Worm (Caenorhabditis elegans): Measurements from ENCODE around the gene E04F6.9.

The E04F6.9 gene

DNA sequence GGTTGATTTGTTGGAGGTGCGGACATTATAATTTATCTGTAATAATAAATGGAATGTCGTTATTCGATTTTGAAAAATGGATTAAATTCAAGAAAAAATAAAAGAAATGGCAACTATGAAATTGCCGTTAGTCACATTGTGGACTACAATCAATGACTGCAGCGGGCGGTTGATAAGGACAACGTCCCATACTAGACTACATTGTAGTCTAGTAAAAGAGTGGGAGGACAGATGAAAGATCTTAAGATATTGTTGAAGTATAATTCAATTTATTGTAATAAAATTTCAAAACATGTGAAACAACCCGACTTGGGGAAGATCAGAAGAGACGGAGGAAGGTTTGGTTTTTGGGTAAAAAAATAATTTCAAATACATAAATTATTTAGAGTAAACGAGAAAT lies 40.0 kb upstream of the E04F6.9 start, which contains the start of the genes prx-13 and ada-2:
Gene prx-13, minus strand, starts transcription at position 38 of the 400 bp plus-strand sequence.
Gene ada-2, plus strand, starts transcription at position 282 of the 400 bp plus-strand sequence.
- TF ChIP-seq egl-13 (tag; optimal IDR thresholded peaks at IDR 0.05) (no peak), ces-1 (GFP tag; optimal IDR thresholded peaks at IDR 0.05) (no peak), ets-5 (GFP tag; IDR thresholded peaks at IDR 0.05) (no peak), fkh-8 (tag; optimal IDR thresholded peaks at IDR 0.05) (no peak), dpl-1 (GFP tag; optimal IDR thresholded peaks at IDR 0.05) (no peak), efl-1 (optimal IDR thresholded peaks at IDR 0.05) (no peak), efl-1 (GFP tag; optimal IDR thresholded peaks at IDR 0.05 in 1 of 2) (peak in 1 of 2 experiments; percentile 78), vab-15 (tag; optimal IDR thresholded peaks at IDR 0.05) (no peak), hlh-17 (GFP tag; optimal IDR thresholded peaks at IDR 0.05; ENCODE audit: borderline replicate concordance) (no peak), nhr-11 (tag; optimal IDR thresholded peaks at IDR 0.05) (no peak), isw-1 (GFP tag; IDR thresholded peaks at IDR 0.05) (no peak), unc-98 (GFP tag; IDR thresholded peaks at IDR 0.05) (no peak), lin-14 (GFP tag; optimal IDR thresholded peaks at IDR 0.05) (no peak), nhr-20 (tag; optimal IDR thresholded peaks at IDR 0.05) (peak; percentile 85), blmp-1 (tag; optimal IDR thresholded peaks at IDR 0.05) (no peak), nhr-47 (tag; optimal IDR thresholded peaks at IDR 0.05) (no peak), mep-1 (tag; optimal IDR thresholded peaks at IDR 0.05) (no peak), tbx-2 (tag; optimal IDR thresholded peaks at IDR 0.05) (no peak), nhr-85 (tag) (no peak), mef-2 (tag; optimal IDR thresholded peaks at IDR 0.05) (no peak), lin-39 (tag; optimal IDR thresholded peaks at IDR 0.05) (no peak), fos-1 (tag; optimal IDR thresholded peaks at IDR 0.05) (no peak), hpl-2 (GFP tag; optimal IDR thresholded peaks at IDR 0.05) (no peak), alr-1 (tag; optimal IDR thresholded peaks at IDR 0.05; ENCODE audit: borderline replicate concordance) (no peak), elt-3 (tag; optimal IDR thresholded peaks at IDR 0.05) (peak in 1 of 6 experiments; percentile 29), lin-35 (GFP tag; optimal IDR thresholded peaks at IDR 0.05) (peak in 1 of 2 experiments; percentile 14), ceh-8 (GFP tag; optimal IDR thresholded peaks at IDR 0.05) (no peak), snu-23 (GFP tag; optimal IDR thresholded peaks at IDR 0.05) (peak; percentile 12), C16A3.4 (tag; optimal IDR thresholded peaks at IDR 0.05) (no peak), elt-2 (tag; optimal IDR thresholded peaks at IDR 0.05) (peak; percentile 45), nhr-77 (tag; optimal IDR thresholded peaks at IDR 0.05) (no peak), zip-4 (GFP tag; optimal IDR thresholded peaks at IDR 0.05) (no peak), xbp-1 (tag; optimal IDR thresholded peaks at IDR 0.05) (no peak), lsy-2 (tag; optimal IDR thresholded peaks at IDR 0.05) (no peak)

DNA sequence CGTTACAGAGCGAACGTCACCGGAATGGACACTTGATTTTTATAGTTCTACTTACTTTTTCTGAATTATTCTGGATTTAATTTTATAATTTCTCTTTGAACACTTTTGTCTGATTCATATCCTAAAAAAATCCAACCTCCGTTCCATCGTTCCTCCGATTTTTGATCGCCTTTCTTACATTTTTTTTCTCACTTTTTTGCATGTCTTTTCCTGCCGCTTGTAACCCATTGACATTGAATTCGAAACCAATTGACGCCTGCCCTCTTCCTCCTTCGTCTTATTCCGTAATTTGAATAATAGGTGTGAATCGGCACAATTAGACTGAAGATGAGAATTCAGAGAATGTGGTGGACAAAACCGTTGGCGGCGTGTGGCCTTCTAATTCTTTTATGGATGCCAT lies 33.6 kb upstream of the E04F6.9 start, which contains the start of gene skpo-3:
Gene skpo-3, plus strand, starts transcription at position 301 of the 400 bp plus-strand sequence.
- TF ChIP-seq nhr-237 (tag; optimal IDR thresholded peaks at IDR 0.05), result no peak
- TF ChIP-seq jun-1 (tag; optimal IDR thresholded peaks at IDR 0.05), result no peak
- TF ChIP-seq C16A3.4 (tag; optimal IDR thresholded peaks at IDR 0.05), result no peak
- no peak for TF ChIP-seq ceh-90 (tag; optimal IDR thresholded peaks at IDR 0.05)
- no peak for TF ChIP-seq unc-62 (GFP tag; optimal IDR thresholded peaks at IDR 0.05)
- TF ChIP-seq lin-39 (tag; optimal IDR thresholded peaks at IDR 0.05), result no peak
- TF ChIP-seq ceh-82 (tag; optimal IDR thresholded peaks at IDR 0.05), result no peak
- TF ChIP-seq elt-3 (tag; optimal IDR thresholded peaks at IDR 0.05), result no peak
- TF ChIP-seq ets-5 (GFP tag; IDR thresholded peaks at IDR 0.05), result no peak
- TF ChIP-seq swsn-7 (tag; optimal IDR thresholded peaks at IDR 0.05), result no peak
- TF ChIP-seq ztf-4 (tag; optimal IDR thresholded peaks at IDR 0.05), result no peak
- no peak for TF ChIP-seq nhr-76 (tag; optimal IDR thresholded peaks at IDR 0.05)
- no peak for TF ChIP-seq egl-27 (tag; optimal IDR thresholded peaks at IDR 0.05)
- TF ChIP-seq egl-13 (tag; optimal IDR thresholded peaks at IDR 0.05), result no peak
- TF ChIP-seq dsc-1 (tag; optimal IDR thresholded peaks at IDR 0.05), result no peak
- TF ChIP-seq mep-1 (tag; optimal IDR thresholded peaks at IDR 0.05), result no peak
